Worm (Caenorhabditis elegans) whole organism, midembryonic: Measurements from ENCODE around the gene F10E9.12.

Source experiments
- T22C8.4 ChIP-seq: fragments of 200-800 bp; sonication (Bioruptor generic); IDR thresholded peaks from 2 replicates; pipeline ENCODE4 v1.3.6; 2022; ENCODE audit warnings: missing genetic modification characterization, missing compliant biosample characterization
- cog-1 ChIP-seq: sonication (generic microtip); optimal IDR thresholded peaks from 2 replicates; lab custom pipeline; 2016; ENCODE audit warnings: missing genetic modification characterization, missing compliant biosample characterization
- flt-1 ChIP-seq: fragments of 200-800 bp; sonication (Bioruptor generic); IDR thresholded peaks from 2 replicates; pipeline ENCODE4 v1.3.6; 2022; ENCODE audit warnings: missing genetic modification characterization, missing compliant biosample characterization
- med-1 ChIP-seq: sonication (generic microtip); optimal IDR thresholded peaks from 2 replicates; lab custom pipeline; 2017; ENCODE audit warnings: missing genetic modification characterization, mild to moderate bottlenecking, missing compliant biosample characterization, antibody characterized with exemption, missing genetic modification reagents; ENCODE audit not compliant: insufficient read depth
- ref-1 ChIP-seq: fragments of 200-800 bp; sonication (Bioruptor generic); conservative IDR thresholded peaks from 2 replicates; pipeline ENCODE4 v1.3.6; 2022; ENCODE audit warnings: missing genetic modification reagents, missing genetic modification characterization, missing compliant biosample characterization
- tab-1 ChIP-seq: fragments of 200-800 bp; sonication (Bioruptor generic); IDR thresholded peaks from 2 replicates; pipeline ENCODE4 v1.3.6; 2022; ENCODE audit warnings: missing genetic modification characterization, missing compliant biosample characterization
- ztf-23 ChIP-seq: fragments of 200-800 bp; sonication (Bioruptor generic); IDR thresholded peaks from 2 replicates; pipeline ENCODE4 v1.3.6; 2022; ENCODE audit warnings: missing genetic modification reagents, missing genetic modification characterization, missing compliant biosample characterization

- no peak for TF ChIP-seq cog-1 (tag; lab: Kevin White, UChicago)
- no peak for TF ChIP-seq flt-1
- TF ChIP-seq tab-1 (GFP tag; lab: Robert Waterston, UW), result no peak
- no peak for TF ChIP-seq med-1 (GFP tag; lab: Kevin White, UChicago)
- no peak for TF ChIP-seq ztf-23
- TF ChIP-seq T22C8.4 (GFP tag; lab: Robert Waterston, UW), result no peak
- no peak for TF ChIP-seq ref-1 (GFP tag; lab: Robert Waterston, UW)
Measured at ce11 chrIII:8303440-8303839, 20.9 kb upstream of the F10E9.12 start.
